Worm (Caenorhabditis elegans) whole organism, late embryonic: ENCODE data around the gene K11E4.1.

ENCODE experiments used
- C08G9.2 ChIP-seq: sonication (generic microtip); optimal IDR thresholded peaks from 2 replicates; lab custom pipeline; 2016; ENCODE audit warnings: mild to moderate bottlenecking, missing genetic modification characterization, moderate library complexity, missing compliant biosample characterization
- C38D4.7 ChIP-seq: fragments of 200-800 bp; sonication (Bioruptor generic); optimal IDR thresholded peaks from 2 replicates; lab custom pipeline; 2018; ENCODE audit warnings: mild to moderate bottlenecking, missing genetic modification characterization, moderate library complexity, missing compliant biosample characterization
- T23F11.4 ChIP-seq: fragments of 200-800 bp; sonication (Bioruptor generic); optimal IDR thresholded peaks from 2 replicates; lab custom pipeline; 2018; ENCODE audit warnings: mild to moderate bottlenecking, missing genetic modification characterization, missing compliant biosample characterization
- ceh-14 ChIP-seq: sonication (generic microtip); optimal IDR thresholded peaks from 2 replicates; lab custom pipeline; 2016; ENCODE audit warnings: missing genotype, missing genetic modification characterization, missing compliant biosample characterization
- ceh-18 ChIP-seq: sonication (generic microtip); optimal IDR thresholded peaks from 2 replicates; lab custom pipeline; 2016; ENCODE audit warnings: missing genetic modification characterization, missing compliant biosample characterization
- ceh-19 ChIP-seq: fragments of 200-800 bp; sonication (Bioruptor generic); optimal IDR thresholded peaks from 2 replicates; lab custom pipeline; 2018; ENCODE audit warnings: mild to moderate bottlenecking, missing genetic modification characterization, missing compliant biosample characterization
- dmd-4 ChIP-seq: sonication (generic microtip); optimal IDR thresholded peaks from 2 replicates; lab custom pipeline; 2016; ENCODE audit warnings: borderline replicate concordance, missing genetic modification characterization, missing compliant biosample characterization
- elt-4 ChIP-seq: sonication (generic microtip); optimal IDR thresholded peaks from 2 replicates; lab custom pipeline; 2016; ENCODE audit warnings: missing genetic modification characterization, missing compliant biosample characterization
- fkh-10 ChIP-seq: fragments of 150-350 bp; optimal IDR thresholded peaks from 2 replicates; lab custom pipeline; 2014; ENCODE audit warnings: missing biosample characterization, missing genetic modification reagents, missing genetic modification characterization
- fkh-6 ChIP-seq: sonication (generic microtip); optimal IDR thresholded peaks from 2 replicates; lab custom pipeline; 2016; ENCODE audit warnings: missing genetic modification characterization, missing compliant biosample characterization
- gmeb-2 ChIP-seq: sonication (generic microtip); optimal IDR thresholded peaks from 2 replicates; lab custom pipeline; 2016; ENCODE audit warnings: missing genetic modification characterization, inconsistent platforms, missing compliant biosample characterization
- hlh-15 ChIP-seq: sonication (generic microtip); optimal IDR thresholded peaks from 2 replicates; lab custom pipeline; 2016; ENCODE audit warnings: missing genetic modification characterization, missing compliant biosample characterization
- hlh-30 ChIP-seq: sonication (generic microtip); optimal IDR thresholded peaks from 2 replicates; lab custom pipeline; 2017; ENCODE audit warnings: antibody characterized with exemption, missing genetic modification characterization, missing compliant biosample characterization; ENCODE audit not compliant: insufficient read depth
- hlh-6 ChIP-seq: sonication (generic microtip); optimal IDR thresholded peaks from 2 replicates; lab custom pipeline; 2016; ENCODE audit warnings: missing genotype, missing genetic modification characterization, missing compliant biosample characterization
- madf-2 ChIP-seq: sonication (generic microtip); optimal IDR thresholded peaks from 2 replicates; lab custom pipeline; 2017; ENCODE audit warnings: missing genetic modification characterization, missing compliant biosample characterization
- nfya-1 ChIP-seq: sonication (generic microtip); optimal IDR thresholded peaks from 2 replicates; lab custom pipeline; 2017; ENCODE audit warnings: missing genetic modification characterization, mild to moderate bottlenecking, missing compliant biosample characterization, antibody characterized with exemption, moderate library complexity
- nhr-232 ChIP-seq: sonication (generic microtip); optimal IDR thresholded peaks from 2 replicates; lab custom pipeline; 2016; ENCODE audit warnings: missing genetic modification characterization, missing compliant biosample characterization
- pag-3 ChIP-seq: sonication (generic microtip); optimal IDR thresholded peaks from 2 replicates; lab custom pipeline; 2016; ENCODE audit warnings: missing compliant biosample characterization, missing genetic modification characterization, borderline replicate concordance
- pax-1 ChIP-seq: fragments of 150-350 bp; optimal IDR thresholded peaks from 2 replicates; lab custom pipeline; 2014; ENCODE audit warnings: missing biosample characterization, missing genetic modification characterization
- pha-4 ChIP-seq: fragments of 150-350 bp; optimal IDR thresholded peaks from 2 replicates; lab custom pipeline; 2018; ENCODE audit warnings: missing biosample characterization, missing genetic modification reagents, missing genetic modification characterization
- sox-4 ChIP-seq: sonication (generic microtip); optimal IDR thresholded peaks from 2 replicates; lab custom pipeline; 2017; ENCODE audit warnings: mild to moderate bottlenecking, missing genetic modification characterization, inconsistent platforms, missing compliant biosample characterization
- syd-9 ChIP-seq: sonication (generic microtip); optimal IDR thresholded peaks from 2 replicates; lab custom pipeline; 2016; ENCODE audit warnings: mild to moderate bottlenecking, missing genetic modification characterization, moderate library complexity, missing compliant biosample characterization
- tbx-7 ChIP-seq: sonication (generic microtip); optimal IDR thresholded peaks from 2 replicates; lab custom pipeline; 2016; ENCODE audit warnings: missing genotype, missing genetic modification characterization, missing compliant biosample characterization
- unc-42 ChIP-seq: sonication (generic microtip); optimal IDR thresholded peaks from 2 replicates; lab custom pipeline; 2016; ENCODE audit warnings: missing genotype, missing genetic modification characterization, missing compliant biosample characterization

Gene K11E4.1

ce11 chrX:13747997-13748396 lies 34.0 kb downstream of the K11E4.1 start:
- TF ChIP-seq C08G9.2 (tag; lab: Kevin White, UChicago): no peak

- TF ChIP-seq pha-4 (tag; lab: Kevin White, UChicago) (no peak), nfya-1 (tag; lab: Kevin White, UChicago) (peak; percentile 2)
- TF ChIP-seq, all 69 proteins: peak for 1
These were observed 39.0 kb downstream of the K11E4.1 start for ce11 chrX:13752822-13753581.

ce11 chrX:13754498-13754897 lies 40.5 kb downstream of the K11E4.1 start:
- no peak for TF ChIP-seq gmeb-2 (tag; lab: Kevin White, UChicago)
- no peak for TF ChIP-seq C38D4.7 (GFP tag; lab: Kevin White, UChicago)
- no peak for TF ChIP-seq elt-4
- TF ChIP-seq dmd-4 (tag; lab: Kevin White, UChicago): no peak
- TF ChIP-seq ceh-18 (tag; lab: Kevin White, UChicago): peak; percentile 46
- TF ChIP-seq pag-3 (tag; lab: Kevin White, UChicago): no peak
- TF ChIP-seq ceh-14 (tag; lab: Kevin White, UChicago): no peak
- peak; percentile 17 for TF ChIP-seq hlh-30 (tag; lab: Kevin White, UChicago)
- TF ChIP-seq hlh-15: no peak
- no peak for TF ChIP-seq sox-4 (tag; lab: Kevin White, UChicago)
- peak; percentile 3 for TF ChIP-seq syd-9 (tag; lab: Kevin White, UChicago)
- no peak for TF ChIP-seq fkh-6 (tag; lab: Kevin White, UChicago)
- peak; percentile 42 for TF ChIP-seq unc-42 (tag; lab: Kevin White, UChicago)
- TF ChIP-seq, all 69 proteins: peak for 4

- TF ChIP-seq dmd-4 (tag; lab: Kevin White, UChicago) (no peak), madf-2 (no peak), pax-1 (tag; lab: Kevin White, UChicago) (no peak), hlh-6 (tag; lab: Kevin White, UChicago) (no peak), nhr-232 (no peak)
These were observed 41.5 kb downstream of the K11E4.1 start, which contains the start of gene aakb-1 for ce11 chrX:13755469-13755868. Gene aakb-1 (plus strand): TSS chrX:13755769.

ce11 chrX:13759676-13760447 lies 45.9 kb downstream of the K11E4.1 start, which contains the start of gene cest-13:
Gene cest-13 (plus strand): TSS chrX:13760237.
- TF ChIP-seq fkh-10: no peak
- TF ChIP-seq sox-4 (tag; lab: Kevin White, UChicago): no peak
- TF ChIP-seq T23F11.4: no peak
- no peak for TF ChIP-seq ceh-19 (GFP tag; lab: Kevin White, UChicago)
- no peak for TF ChIP-seq pax-1 (tag; lab: Kevin White, UChicago)
- TF ChIP-seq ceh-18 (tag; lab: Kevin White, UChicago): no peak
- no peak for TF ChIP-seq tbx-7 (tag; lab: Kevin White, UChicago)
- TF ChIP-seq C38D4.7 (GFP tag; lab: Kevin White, UChicago): no peak
- TF ChIP-seq nhr-232: no peak
